Fruit fly (Drosophila melanogaster) whole organism, embryonic: ENCODE data around the gene Sf3b1.

Experiments
- Atf-2 ChIP-seq: fragments of 200-800 bp; sonication (Bioruptor generic); optimal IDR thresholded peaks from 2 replicates; lab custom pipeline; 2016; ENCODE audit warnings: missing biosample characterization, missing genetic modification characterization
- CG10267 ChIP-seq: fragments of 200-800 bp; sonication (Bioruptor generic); optimal IDR thresholded peaks from 2 replicates; lab custom pipeline; 2018; ENCODE audit warnings: missing biosample characterization, mild to moderate bottlenecking, missing genetic modification characterization, moderate library complexity
- CG10979 ChIP-seq: fragments of 200-800 bp; sonication (Bioruptor generic); optimal IDR thresholded peaks from 2 replicates; lab custom pipeline; 2018; ENCODE audit warnings: missing biosample characterization, mild to moderate bottlenecking, missing genetic modification characterization, moderate library complexity
- CG11695 ChIP-seq: fragments of 200-800 bp; sonication (Bioruptor generic); IDR thresholded peaks from 3 replicates; pipeline ENCODE4 v1.3.6; 2022; ENCODE audit warnings: missing biosample characterization, missing genetic modification characterization
- CG14050 ChIP-seq: fragments of 200-800 bp; sonication (Bioruptor generic); IDR thresholded peaks from 3 replicates; pipeline ENCODE4 v1.3.6; 2022; ENCODE audit warnings: missing biosample characterization, missing genetic modification characterization
- CG17385 ChIP-seq: fragments of 200-800 bp; sonication (Bioruptor generic); optimal IDR thresholded peaks from 3 replicates; lab custom pipeline; 2018; ENCODE audit warnings: missing biosample characterization, mild to moderate bottlenecking, missing genetic modification characterization
- CG4854 ChIP-seq: fragments of 200-800 bp; sonication (Bioruptor generic); optimal IDR thresholded peaks from 2 replicates; lab custom pipeline; 2016; ENCODE audit warnings: missing biosample characterization, missing genetic modification characterization, inconsistent platforms
- CG6765 ChIP-seq: fragments of 200-800 bp; sonication (Bioruptor generic); optimal IDR thresholded peaks from 3 replicates; lab custom pipeline; 2017; ENCODE audit warnings: missing biosample characterization, mild to moderate bottlenecking, missing genetic modification characterization
- CG8089 ChIP-seq: fragments of 200-800 bp; sonication (Bioruptor generic); optimal IDR thresholded peaks from 3 replicates; lab custom pipeline; 2016; ENCODE audit warnings: missing biosample characterization, missing genetic modification characterization
- CG8388 ChIP-seq: fragments of 200-800 bp; sonication (Bioruptor generic); optimal IDR thresholded peaks from 2 replicates; lab custom pipeline; 2019; ENCODE audit warnings: missing biosample characterization, mild to moderate bottlenecking, missing genetic modification characterization, moderate library complexity
- CG9727 ChIP-seq: fragments of 200-800 bp; sonication (Bioruptor generic); optimal IDR thresholded peaks from 3 replicates; lab custom pipeline; 2017; ENCODE audit warnings: missing biosample characterization, mild to moderate bottlenecking, missing genetic modification characterization
- CoRest ChIP-seq: fragments of 200-800 bp; sonication (Bioruptor generic); optimal IDR thresholded peaks from 3 replicates; lab custom pipeline; 2018; ENCODE audit warnings: missing biosample characterization, mild to moderate bottlenecking, missing genetic modification characterization, moderate library complexity
- Drgx ChIP-seq: fragments of 200-800 bp; sonication (Bioruptor generic); IDR thresholded peaks from 2 replicates; pipeline ENCODE4 v1.3.6; 2022; ENCODE audit warnings: missing biosample characterization, missing genetic modification characterization
- HLH54F ChIP-seq: fragments of 200-800 bp; sonication (Bioruptor generic); optimal IDR thresholded peaks from 3 replicates; lab custom pipeline; 2016; ENCODE audit warnings: missing biosample characterization, missing genetic modification characterization
- HLHmδ ChIP-seq: fragments of 200-800 bp; sonication (Bioruptor generic); optimal IDR thresholded peaks from 2 replicates; lab custom pipeline; 2018; ENCODE audit warnings: missing biosample characterization, mild to moderate bottlenecking, missing genetic modification characterization, moderate library complexity
- HmgD ChIP-seq: fragments of 200-800 bp; sonication (Bioruptor generic); optimal IDR thresholded peaks from 3 replicates; lab custom pipeline; 2016; ENCODE audit warnings: missing biosample characterization, missing genetic modification characterization
- Hmx ChIP-seq: fragments of 200-800 bp; sonication (Bioruptor generic); optimal IDR thresholded peaks from 2 replicates; lab custom pipeline; 2016; ENCODE audit warnings: missing biosample characterization, missing genetic modification characterization
- Lhr ChIP-seq: fragments of 200-800 bp; sonication (Bioruptor generic); optimal IDR thresholded peaks from 3 replicates; lab custom pipeline; 2017; ENCODE audit warnings: mild to moderate bottlenecking, missing biosample characterization, missing genetic modification reagents, missing genetic modification characterization
- NC2α ChIP-seq: fragments of 200-800 bp; sonication (Bioruptor generic); optimal IDR thresholded peaks from 2 replicates; lab custom pipeline; 2016; ENCODE audit warnings: missing biosample characterization, missing genetic modification characterization
- Neu2 ChIP-seq: fragments of 200-800 bp; sonication (Bioruptor generic); optimal IDR thresholded peaks from 3 replicates; lab custom pipeline; 2016; ENCODE audit warnings: missing biosample characterization, missing genetic modification characterization, borderline replicate concordance
- Oaz ChIP-seq: fragments of 200-800 bp; sonication (Bioruptor generic); IDR thresholded peaks from 2 replicates; pipeline ENCODE4 v1.3.6; 2022; ENCODE audit warnings: missing biosample characterization, missing genetic modification characterization
- Optix ChIP-seq: fragments of 200-800 bp; sonication (Bioruptor generic); IDR thresholded peaks from 3 replicates; pipeline ENCODE4 v1.3.6; 2022; ENCODE audit warnings: missing biosample characterization, missing genetic modification characterization
- Ptx1 ChIP-seq: fragments of 200-800 bp; sonication (Bioruptor generic); IDR thresholded peaks from 2 replicates; pipeline ENCODE4 v1.3.6; 2022; ENCODE audit warnings: missing biosample characterization, missing genetic modification characterization
- Rx ChIP-seq: fragments of 200-800 bp; sonication (Bioruptor generic); IDR thresholded peaks from 2 replicates; pipeline ENCODE4 v1.3.6; 2022; ENCODE audit warnings: missing biosample characterization, missing genetic modification characterization
- Usf ChIP-seq: fragments of 200-800 bp; sonication (Bioruptor generic); optimal IDR thresholded peaks from 2 replicates; lab custom pipeline; 2017; ENCODE audit warnings: missing genotype, missing biosample characterization, missing genetic modification characterization
- amos ChIP-seq: fragments of 200-800 bp; sonication (Bioruptor generic); IDR thresholded peaks from 2 replicates; pipeline ENCODE4 v1.3.6; 2022; ENCODE audit warnings: missing biosample characterization, missing genetic modification characterization; ENCODE audit not compliant: partially characterized antibody
- aop ChIP-seq: fragments of 200-800 bp; sonication (Bioruptor generic); IDR thresholded peaks from 2 replicates; pipeline ENCODE4 v1.3.6; 2022; ENCODE audit warnings: missing biosample characterization, missing genetic modification characterization
- ap ChIP-seq: fragments of 200-800 bp; sonication (Bioruptor generic); IDR thresholded peaks from 2 replicates; pipeline ENCODE4 v1.3.6; 2022; ENCODE audit warnings: missing biosample characterization, missing genetic modification characterization
- bigmax ChIP-seq: fragments of 200-800 bp; sonication (Bioruptor generic); optimal IDR thresholded peaks from 2 replicates; lab custom pipeline; 2018; ENCODE audit warnings: missing biosample characterization, mild to moderate bottlenecking, missing genetic modification characterization
- cg ChIP-seq: fragments of 200-800 bp; sonication (Bioruptor generic); optimal IDR thresholded peaks from 3 replicates; lab custom pipeline; 2019; ENCODE audit warnings: missing biosample characterization, mild to moderate bottlenecking, missing genetic modification characterization, moderate library complexity
- ci ChIP-seq: fragments of 200-800 bp; sonication (Bioruptor generic); IDR thresholded peaks from 3 replicates; pipeline ENCODE4 v1.3.6; 2022; ENCODE audit warnings: missing biosample characterization, missing genetic modification characterization
- crol ChIP-seq: fragments of 200-800 bp; sonication (Bioruptor generic); IDR thresholded peaks from 2 replicates; pipeline ENCODE4 v1.3.6; 2022; ENCODE audit warnings: missing biosample characterization, missing genetic modification characterization
- emc ChIP-seq: fragments of 200-800 bp; sonication (Bioruptor generic); optimal IDR thresholded peaks from 2 replicates; lab custom pipeline; 2016; ENCODE audit warnings: missing biosample characterization, missing genetic modification characterization
- ems ChIP-seq: fragments of 200-800 bp; sonication (Bioruptor generic); optimal IDR thresholded peaks from 3 replicates; lab custom pipeline; 2016; ENCODE audit warnings: missing biosample characterization, missing genetic modification characterization
- esg ChIP-seq: fragments of 200-800 bp; sonication (Bioruptor generic); conservative IDR thresholded peaks from 2 replicates; pipeline ENCODE4 v1.3.6; 2022; ENCODE audit warnings: missing biosample characterization, missing genetic modification characterization
- grn ChIP-seq: fragments of 200-800 bp; sonication (Bioruptor generic); optimal IDR thresholded peaks from 3 replicates; lab custom pipeline; 2017; ENCODE audit warnings: missing biosample characterization, missing genetic modification characterization
- gsb-n ChIP-seq: fragments of 200-800 bp; sonication (Bioruptor generic); optimal IDR thresholded peaks from 3 replicates; lab custom pipeline; 2018; ENCODE audit warnings: missing biosample characterization, mild to moderate bottlenecking, missing genetic modification characterization
- hkb ChIP-seq, 2 experiments: fragments of 200-800 bp in 1 of 2; fragments of >200 bp in 1 of 2; sonication (Bioruptor generic) in 1 of 2; IDR thresholded peaks in 1 of 2; optimal IDR thresholded peaks in 1 of 2; 2 replicates each; pipeline versions ENCODE4 v1.3.6 to Lab custom; 2017 to 2022; ENCODE audit warnings: missing biosample characterization in 1 of 2, missing genetic modification characterization in 1 of 2
- knrl ChIP-seq: fragments of 200-800 bp; sonication (Bioruptor generic); IDR thresholded peaks from 3 replicates; pipeline ENCODE4 v1.3.6; 2022; ENCODE audit warnings: missing biosample characterization, missing genetic modification characterization; ENCODE audit not compliant: partially characterized antibody
- lbe ChIP-seq: fragments of 200-800 bp; sonication (Bioruptor generic); optimal IDR thresholded peaks from 2 replicates; lab custom pipeline; 2016; ENCODE audit warnings: missing biosample characterization, mild to moderate bottlenecking, missing genetic modification characterization
- nerfin-2 ChIP-seq: fragments of 200-800 bp; sonication (Bioruptor generic); IDR thresholded peaks from 2 replicates; pipeline ENCODE4 v1.3.6; 2022; ENCODE audit warnings: missing biosample characterization, missing genetic modification characterization; ENCODE audit not compliant: partially characterized antibody
- onecut ChIP-seq: fragments of 200-800 bp; sonication (Bioruptor generic); IDR thresholded peaks from 2 replicates; pipeline ENCODE4 v1.3.6; 2022; ENCODE audit warnings: missing biosample characterization, missing genetic modification characterization
- pb ChIP-seq: fragments of 200-800 bp; sonication (Bioruptor generic); optimal IDR thresholded peaks from 3 replicates; lab custom pipeline; 2016; ENCODE audit warnings: missing biosample characterization, missing genetic modification characterization
- pros ChIP-seq: fragments of 200-800 bp; sonication (Bioruptor generic); optimal IDR thresholded peaks from 3 replicates; lab custom pipeline; 2019; ENCODE audit warnings: missing biosample characterization, mild to moderate bottlenecking, missing genetic modification characterization, moderate library complexity
- pum ChIP-seq: fragments of 200-800 bp; sonication (Bioruptor generic); optimal IDR thresholded peaks from 2 replicates; lab custom pipeline; 2016; ENCODE audit warnings: missing biosample characterization, missing genetic modification characterization
- sim ChIP-seq: fragments of 200-800 bp; sonication (Bioruptor generic); IDR thresholded peaks from 2 replicates; pipeline ENCODE4 v1.3.6; 2022; ENCODE audit warnings: missing biosample characterization, missing genetic modification characterization
- slp2 ChIP-seq: fragments of 200-800 bp; sonication (Bioruptor generic); optimal IDR thresholded peaks from 2 replicates; lab custom pipeline; 2016; ENCODE audit warnings: missing biosample characterization, missing genetic modification characterization
- sob ChIP-seq: fragments of 200-800 bp; sonication (Bioruptor generic); IDR thresholded peaks from 2 replicates; pipeline ENCODE4 v1.3.6; 2022; ENCODE audit warnings: missing biosample characterization, missing genetic modification characterization
- sr ChIP-seq: fragments of 200-800 bp; sonication (Bioruptor generic); IDR thresholded peaks from 3 replicates; pipeline ENCODE4 v1.3.6; 2022; ENCODE audit warnings: missing biosample characterization, missing genetic modification characterization
- twi ChIP-seq: fragments of 200-800 bp; optimal IDR thresholded peaks from 2 replicates; lab custom pipeline; 2019; ENCODE audit warnings: missing biosample characterization, mild to moderate bottlenecking, missing genetic modification characterization, moderate library complexity
- usp ChIP-seq: fragments of >200 bp; optimal IDR thresholded peaks from 2 replicates; lab custom pipeline; 2017; ENCODE audit warnings: missing biosample characterization, missing genetic modification characterization
- wdn ChIP-seq: fragments of 200-800 bp; sonication (Bioruptor generic); IDR thresholded peaks from 2 replicates; pipeline ENCODE4 v1.3.6; 2022; ENCODE audit warnings: missing biosample characterization, missing genetic modification characterization

Gene Sf3b1

dm6 chr2L:530245-530644 is 37.9 kb upstream of the Sf3b1 start (continued):
- TF ChIP-seq Rx (no peak), Atf-2 (GFP tag; lab: Kevin White, UChicago) (no peak), CG10979 (tag; lab: Kevin White, UChicago) (peak; percentile 14), lbe (GFP tag; lab: Kevin White, UChicago) (peak; percentile 75), pros (GFP tag; lab: Kevin White, UChicago) (no peak), Usf (GFP tag; lab: Kevin White, UChicago) (no peak), ems (GFP tag; lab: Kevin White, UChicago) (no peak), slp2 (GFP tag; lab: Kevin White, UChicago) (no peak), HmgD (GFP tag; lab: Kevin White, UChicago) (no peak), Drgx (GFP tag; lab: Robert Waterston, UW) (no peak; the same call in 1 of the 2 replicates), pb (GFP tag; lab: Kevin White, UChicago) (no peak), CG17385 (no peak), ci (GFP tag; lab: Robert Waterston, UW) (0 out of 3 replicates have a peak, but pooled peaks have one; percentile 47), Ptx1 (peak; percentile 46), emc (GFP tag; lab: Kevin White, UChicago) (no peak), onecut (GFP tag; lab: Robert Waterston, UW) (no peak), Optix (GFP tag; lab: Robert Waterston, UW) (0 out of 3 replicates have a peak, but pooled peaks have one; percentile 16), CoRest (tag; lab: Kevin White, UChicago) (peak; percentile 10), nerfin-2 (no peak), Lhr (no peak), cg (no peak), HLH54F (GFP tag; lab: Kevin White, UChicago) (no peak), crol (GFP tag; lab: Robert Waterston, UW) (no peak), CG10267 (tag; lab: Kevin White, UChicago) (no peak), sim (GFP tag; lab: Robert Waterston, UW) (no peak), CG8388 (GFP tag; lab: Kevin White, UChicago) (no peak), ap (no peak), esg (GFP tag; lab: Robert Waterston, UW) (peak; percentile 34; the same call in 1 of the 2 replicates), pum (GFP tag; lab: Kevin White, UChicago) (peak; percentile 7), wdn (GFP tag; lab: Robert Waterston, UW) (no peak), sr (no peak), CG8089 (no peak), CG11695 (GFP tag; lab: Robert Waterston, UW) (0 out of 3 replicates have a peak, but pooled peaks have one; percentile 26), sob (GFP tag; lab: Robert Waterston, UW) (no peak), CG9727 (GFP tag; lab: Kevin White, UChicago) (no peak), CG14050 (GFP tag; lab: Robert Waterston, UW) (no peak), HLHmδ (GFP tag; lab: Kevin White, UChicago) (no peak), twi (no peak), usp (GFP tag; lab: Kevin White, UChicago) (no peak), CG6765 (GFP tag; lab: Kevin White, UChicago) (no peak), amos (no peak), NC2α (no peak), Hmx (no peak), hkb (optimal IDR thresholded peaks at IDR 0.05; lab: Kevin White, UChicago) (no peak), hkb (GFP tag; IDR thresholded peaks at IDR 0.05; lab: Robert Waterston, UW) (0 out of 2 replicates have a peak, but pooled peaks have one; percentile 21), aop (no peak), knrl (no peak), CG4854 (GFP tag; lab: Kevin White, UChicago) (no peak), Neu2 (no peak), Oaz (GFP tag; lab: Robert Waterston, UW) (no peak), bigmax (no peak), grn (GFP tag; lab: Kevin White, UChicago) (no peak), gsb-n (tag; lab: Kevin White, UChicago) (no peak)
